Worm (Caenorhabditis elegans): ENCODE measurements around the gene C38C5.1.

DNA sequence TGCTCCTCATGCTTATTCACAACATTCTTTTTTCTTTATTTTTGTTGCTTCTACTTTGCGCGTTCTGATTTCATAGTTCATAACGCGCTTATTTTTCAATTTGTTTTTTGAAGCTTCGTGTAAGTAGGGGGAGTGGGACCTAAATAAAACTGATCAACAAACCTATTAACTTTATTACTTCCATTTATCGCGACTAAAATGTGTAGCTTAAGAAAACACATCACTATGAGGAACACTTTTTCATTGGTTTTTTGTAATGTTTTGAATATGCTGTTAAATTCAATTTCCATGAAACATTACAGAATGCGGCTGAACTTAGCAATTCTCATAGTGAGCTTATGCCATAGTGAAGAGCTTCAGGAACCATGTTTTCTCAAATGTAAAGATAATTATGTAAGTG is 14.2 kb upstream of the C38C5.1 start, which contains the start of gene C54G7.1:
- TF ChIP-seq fos-1 (tag; optimal IDR thresholded peaks at IDR 0.05) (no peak), ZK546.5 (tag; optimal IDR thresholded peaks at IDR 0.05) (no peak), aly-2 (tag; optimal IDR thresholded peaks at IDR 0.05) (no peak), ama-1 (optimal IDR thresholded peaks at IDR 0.05) (no peak), ztf-11 (tag; optimal IDR thresholded peaks at IDR 0.05) (no peak), zag-1 (tag; optimal IDR thresholded peaks at IDR 0.05) (no peak), nhr-11 (tag; optimal IDR thresholded peaks at IDR 0.05) (no peak), unc-39 (tag; optimal IDR thresholded peaks at IDR 0.05) (no peak)
